Fruit fly (Drosophila melanogaster): Measurements from ENCODE around the gene GluProRS.

dm6 chr3R:24003948-24004347 lies 45.8 kb upstream of the GluProRS start:
- no peak for TF ChIP-seq psq (optimal IDR thresholded peaks at IDR 0.05)
- no peak for TF ChIP-seq h (optimal IDR thresholded peaks at IDR 0.05)
- no peak for TF ChIP-seq Sin3A (optimal IDR thresholded peaks at IDR 0.05)
